Fruit fly (Drosophila melanogaster) whole organism, embryonic: ENCODE measurements around the gene CG13659.

Experiments used
- Antp ChIP-seq: fragments of 200-800 bp; sonication (Bioruptor generic); optimal IDR thresholded peaks from 3 replicates; lab custom pipeline; 2016; ENCODE audit warnings: missing biosample characterization, missing genetic modification characterization
- CG12299 ChIP-seq: fragments of 200-800 bp; sonication (Bioruptor generic); optimal IDR thresholded peaks from 2 replicates; lab custom pipeline; 2018; ENCODE audit warnings: missing biosample characterization, mild to moderate bottlenecking, missing genetic modification characterization
- E2f2 ChIP-seq: fragments of 200-800 bp; sonication (Bioruptor generic); IDR thresholded peaks from 2 replicates; pipeline ENCODE4 v1.3.6; 2022; ENCODE audit warnings: missing biosample characterization, missing genetic modification characterization
- NK7.1 ChIP-seq: fragments of 200-800 bp; sonication (Bioruptor generic); optimal IDR thresholded peaks from 3 replicates; lab custom pipeline; 2016; ENCODE audit warnings: missing biosample characterization, missing genetic modification characterization
- caup ChIP-seq: fragments of 200-800 bp; sonication (Bioruptor generic); optimal IDR thresholded peaks from 3 replicates; lab custom pipeline; 2017; ENCODE audit warnings: missing biosample characterization, mild to moderate bottlenecking, missing genetic modification characterization, moderate library complexity; ENCODE audit not compliant: severe bottlenecking
- dpn ChIP-seq, 2 experiments: fragments of 200-800 bp; sonication (Bioruptor generic); optimal IDR thresholded peaks; 3 replicates each; lab custom pipeline; 2016; ENCODE audit warnings: missing biosample characterization in 2 of 2, missing genetic modification characterization in 2 of 2
- h ChIP-seq: fragments of >200 bp; optimal IDR thresholded peaks from 2 replicates; lab custom pipeline; 2017
- insv ChIP-seq, 2 experiments: fragments of 200-800 bp; sonication (Bioruptor generic); optimal IDR thresholded peaks; 3 replicates each; lab custom pipeline; 2016 to 2018; ENCODE audit warnings: missing biosample characterization in 2 of 2, missing genetic modification characterization in 2 of 2
- mld ChIP-seq: fragments of 200-800 bp; sonication (Bioruptor generic); IDR thresholded peaks from 3 replicates; pipeline ENCODE4 v1.3.6; 2022; ENCODE audit warnings: missing biosample characterization, missing genetic modification characterization; ENCODE audit not compliant: partially characterized antibody

DNA sequence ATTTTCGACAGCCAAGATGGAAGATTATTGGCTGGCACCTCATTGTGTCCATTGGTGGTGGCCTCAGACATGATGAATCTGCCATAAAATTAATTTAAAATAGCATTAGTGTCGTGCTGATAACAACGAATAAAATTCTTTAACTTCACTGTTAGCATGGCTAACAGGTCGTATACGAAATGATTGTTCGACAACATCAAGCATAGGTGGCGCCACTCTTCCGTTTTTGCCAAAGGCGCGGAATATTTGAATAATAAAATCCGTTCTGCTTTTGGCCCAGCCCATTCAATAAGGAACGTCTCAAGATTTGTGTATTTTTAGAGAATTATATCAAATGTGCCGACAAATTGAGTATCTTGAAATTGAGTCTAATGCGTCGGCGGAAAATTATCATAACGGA is 11.9 kb downstream of the CG13659 start:
- TF ChIP-seq Antp (GFP tag; lab: Kevin White, UChicago) (no peak), mld (GFP tag; lab: Robert Waterston, UW) (no peak), caup (GFP tag; lab: Kevin White, UChicago) (peak; percentile 26), dpn (GFP tag; optimal IDR thresholded peaks at IDR 0.05; lab: Kevin White, UChicago) (no peak), NK7.1 (GFP tag; lab: Kevin White, UChicago) (no peak), E2f2 (peak; percentile 63), h (lab: Kevin White, UChicago) (no peak), CG12299 (tag; lab: Kevin White, UChicago) (no peak), insv (GFP tag; optimal IDR thresholded peaks at IDR 0.05; lab: Kevin White, UChicago) (no peak)
